Fruit fly (Drosophila melanogaster) whole organism, adult: ENCODE data around the gene CSN1b.

Experiments used
- CG11617 ChIP-seq: fragments of 200-800 bp; sonication (Bioruptor generic); optimal IDR thresholded peaks from 2 replicates; lab custom pipeline; 2017; ENCODE audit warnings: mild to moderate bottlenecking, missing biosample characterization, missing genetic modification reagents, missing genetic modification characterization
- CG12768 ChIP-seq: fragments of 200-800 bp; sonication (Bioruptor generic); optimal IDR thresholded peaks from 2 replicates; lab custom pipeline; 2017; ENCODE audit warnings: missing biosample characterization, missing genetic modification characterization, mild to moderate bottlenecking, moderate library complexity, missing genetic modification reagents
- CG14711 ChIP-seq: fragments of 200-800 bp; sonication (Bioruptor generic); optimal IDR thresholded peaks from 2 replicates; lab custom pipeline; 2018; ENCODE audit warnings: missing biosample characterization, mild to moderate bottlenecking, missing genetic modification characterization, moderate library complexity
- CG5204 ChIP-seq: fragments of 200-800 bp; sonication (Bioruptor generic); optimal IDR thresholded peaks from 2 replicates; lab custom pipeline; 2016; ENCODE audit warnings: missing biosample characterization, missing genetic modification characterization
- Hr96 ChIP-seq: fragments of 200-800 bp; sonication (Bioruptor generic); optimal IDR thresholded peaks from 2 replicates; lab custom pipeline; 2016; ENCODE audit warnings: missing biosample characterization, missing genetic modification characterization
- bab1 ChIP-seq: fragments of 200-800 bp; sonication (Bioruptor generic); optimal IDR thresholded peaks from 3 replicates; lab custom pipeline; 2019; ENCODE audit warnings: missing biosample characterization, mild to moderate bottlenecking, missing genetic modification characterization, moderate library complexity
- cic ChIP-seq: fragments of 200-800 bp; sonication (Bioruptor generic); optimal IDR thresholded peaks from 2 replicates; lab custom pipeline; 2017; ENCODE audit warnings: missing biosample characterization, mild to moderate bottlenecking, missing genetic modification characterization, moderate library complexity
- cnc ChIP-seq, 2 experiments: fragments of >200 bp; optimal IDR thresholded peaks; 2 replicates each; lab custom pipeline; 2017
- kay ChIP-seq: fragments of 200-800 bp; sonication (Bioruptor generic); peaks from one replicate; lab custom pipeline; 2016; ENCODE audit warnings: missing biosample characterization, missing genetic modification characterization, borderline replicate concordance
- pad ChIP-seq: fragments of 200-800 bp; sonication (Bioruptor generic); optimal IDR thresholded peaks from 3 replicates; lab custom pipeline; 2017; ENCODE audit warnings: missing biosample characterization, missing genetic modification characterization, mild to moderate bottlenecking, moderate library complexity, missing genetic modification reagents
- toe ChIP-seq: fragments of 200-800 bp; sonication (Bioruptor generic); optimal IDR thresholded peaks from 2 replicates; lab custom pipeline; 2016; ENCODE audit warnings: missing biosample characterization, missing genetic modification characterization

DNA sequence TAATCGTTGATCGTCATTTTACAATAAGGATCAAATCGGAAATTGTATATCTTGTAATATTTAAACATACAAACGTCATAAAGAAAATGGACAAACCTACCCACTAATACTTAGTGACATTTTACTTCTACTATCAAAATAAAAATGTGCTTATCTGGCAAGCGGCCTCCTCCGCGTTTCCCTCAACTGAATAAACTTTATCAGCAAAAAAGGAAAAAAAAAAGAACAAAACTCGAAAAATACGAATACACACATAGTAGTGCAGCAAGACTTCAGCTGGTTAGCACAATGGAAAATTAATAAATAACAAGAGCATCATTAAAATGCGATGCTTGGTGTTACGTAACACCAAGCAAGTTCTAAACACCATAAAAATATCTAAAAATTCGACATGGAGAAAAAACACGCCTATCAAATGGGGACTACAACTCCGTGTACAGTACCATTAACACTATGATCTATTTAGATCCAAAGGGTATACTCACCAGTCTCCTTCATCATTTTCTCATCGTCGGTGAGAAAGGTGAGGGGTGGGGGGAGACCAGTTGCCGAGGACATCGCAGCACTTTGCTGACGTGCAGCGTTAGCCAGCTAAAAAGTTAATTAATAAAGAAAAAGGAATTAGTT lies 7.2 kb downstream of the CSN1b start:
- no peak for TF ChIP-seq CG14711 (tag; lab: Kevin White, UChicago)
- TF ChIP-seq cnc (optimal IDR thresholded peaks at IDR 0.05; lab: Kevin White, UChicago): no peak
- peak; percentile 31 for TF ChIP-seq pad (GFP tag; lab: Kevin White, UChicago)
- no peak for TF ChIP-seq Hr96 (GFP tag; lab: Kevin White, UChicago)
- TF ChIP-seq kay (GFP tag; lab: Kevin White, UChicago): no peak
- TF ChIP-seq bab1: no peak
- TF ChIP-seq CG5204: no peak
- TF ChIP-seq cic (GFP tag; lab: Kevin White, UChicago): peak; percentile 49
- TF ChIP-seq toe (GFP tag; lab: Kevin White, UChicago): no peak
- no peak for TF ChIP-seq CG11617 (GFP tag; lab: Kevin White, UChicago)
- TF ChIP-seq CG12768 (GFP tag; lab: Kevin White, UChicago): no peak
